Fruit fly (Drosophila melanogaster) whole organism, embryonic: ENCODE results near the gene slmb.
A peak's percentile ranks its signal among the peaks of the same experiment; 100 is the strongest.

Experiments
- Abd-B ChIP-seq: fragments of 200-800 bp; sonication (Bioruptor generic); optimal IDR thresholded peaks from 2 replicates; lab custom pipeline; 2018; ENCODE audit warnings: missing biosample characterization, mild to moderate bottlenecking, missing genetic modification characterization, moderate library complexity
- Bgb ChIP-seq: fragments of 200-800 bp; sonication (Bioruptor generic); IDR thresholded peaks from 2 replicates; pipeline ENCODE4 v1.3.6; 2022; ENCODE audit warnings: missing biosample characterization, missing genetic modification characterization; ENCODE audit not compliant: partially characterized antibody
- BtbVII ChIP-seq: fragments of 200-800 bp; sonication (Bioruptor generic); optimal IDR thresholded peaks from 3 replicates; lab custom pipeline; 2017; ENCODE audit warnings: missing biosample characterization, mild to moderate bottlenecking, missing genetic modification characterization
- CG10274 ChIP-seq: fragments of 200-800 bp; sonication (Bioruptor generic); optimal IDR thresholded peaks from 3 replicates; lab custom pipeline; 2017; ENCODE audit warnings: missing biosample characterization, mild to moderate bottlenecking, missing genetic modification characterization
- CG12071 ChIP-seq: fragments of 200-800 bp; sonication (Bioruptor generic); optimal IDR thresholded peaks from 3 replicates; lab custom pipeline; 2018; ENCODE audit warnings: missing biosample characterization, mild to moderate bottlenecking, missing genetic modification characterization
- CG13123 ChIP-seq: fragments of 200-800 bp; sonication (Bioruptor generic); optimal IDR thresholded peaks from 2 replicates; lab custom pipeline; 2016; ENCODE audit warnings: missing biosample characterization, missing genetic modification characterization
- CG14667 ChIP-seq: fragments of 200-800 bp; sonication (Bioruptor generic); IDR thresholded peaks from 2 replicates; pipeline ENCODE4 v1.3.6; 2022; ENCODE audit warnings: missing biosample characterization, missing genetic modification characterization
- CG18262 ChIP-seq: fragments of 200-800 bp; optimal IDR thresholded peaks from 3 replicates; lab custom pipeline; 2019; ENCODE audit warnings: missing biosample characterization, mild to moderate bottlenecking, missing genetic modification characterization, moderate library complexity
- CG2712 ChIP-seq: fragments of 200-800 bp; optimal IDR thresholded peaks from 3 replicates; lab custom pipeline; 2019; ENCODE audit warnings: missing biosample characterization, mild to moderate bottlenecking, missing genetic modification characterization, moderate library complexity
- CG2875 ChIP-seq: fragments of 200-800 bp; sonication (Bioruptor generic); optimal IDR thresholded peaks from 2 replicates; lab custom pipeline; 2017; ENCODE audit warnings: missing biosample characterization, mild to moderate bottlenecking, missing genetic modification characterization, missing genetic modification reagents
- CG31365 ChIP-seq: fragments of 200-800 bp; sonication (Bioruptor generic); optimal IDR thresholded peaks from 2 replicates; lab custom pipeline; 2018; ENCODE audit warnings: missing biosample characterization, mild to moderate bottlenecking, missing genetic modification characterization
- CG34376 ChIP-seq: fragments of 200-800 bp; sonication (Bioruptor generic); optimal IDR thresholded peaks from 2 replicates; lab custom pipeline; 2018; ENCODE audit warnings: missing biosample characterization, mild to moderate bottlenecking, missing genetic modification characterization
- CG4617 ChIP-seq: fragments of 200-800 bp; sonication (Bioruptor generic); optimal IDR thresholded peaks from 3 replicates; lab custom pipeline; 2016; ENCODE audit warnings: missing biosample characterization, missing genetic modification characterization, borderline replicate concordance
- CG4730 ChIP-seq: fragments of 200-800 bp; sonication (Bioruptor generic); IDR thresholded peaks from 2 replicates; pipeline ENCODE4 v1.3.6; 2022; ENCODE audit warnings: missing biosample characterization, missing genetic modification characterization
- CG6791 ChIP-seq: fragments of 200-800 bp; sonication (Bioruptor generic); IDR thresholded peaks from 3 replicates; pipeline ENCODE4 v1.3.6; 2022; ENCODE audit warnings: missing biosample characterization, missing genetic modification characterization; ENCODE audit not compliant: partially characterized antibody
- CG7357 ChIP-seq: fragments of 200-800 bp; sonication (Bioruptor generic); IDR thresholded peaks from 3 replicates; pipeline ENCODE4 v1.3.6; 2022; ENCODE audit warnings: missing biosample characterization, missing genetic modification characterization
- CG8388 ChIP-seq: fragments of 200-800 bp; sonication (Bioruptor generic); optimal IDR thresholded peaks from 2 replicates; lab custom pipeline; 2019; ENCODE audit warnings: missing biosample characterization, mild to moderate bottlenecking, missing genetic modification characterization, moderate library complexity
- Camta ChIP-seq: fragments of 200-800 bp; sonication (Bioruptor generic); optimal IDR thresholded peaks from 2 replicates; lab custom pipeline; 2016; ENCODE audit warnings: missing biosample characterization, missing genetic modification characterization
- Drgx ChIP-seq: fragments of 200-800 bp; sonication (Bioruptor generic); IDR thresholded peaks from 2 replicates; pipeline ENCODE4 v1.3.6; 2022; ENCODE audit warnings: missing biosample characterization, missing genetic modification characterization
- E2f1 ChIP-seq: fragments of 200-800 bp; sonication (Bioruptor generic); IDR thresholded peaks from 2 replicates; pipeline ENCODE4 v1.3.6; 2022; ENCODE audit warnings: missing biosample characterization, missing genetic modification characterization
- H15 ChIP-seq: fragments of 200-800 bp; sonication (Bioruptor generic); IDR thresholded peaks from 3 replicates; pipeline ENCODE4 v1.3.6; 2022; ENCODE audit warnings: missing biosample characterization, missing genetic modification characterization
- HLH4C ChIP-seq: fragments of 200-800 bp; sonication (Bioruptor generic); IDR thresholded peaks from 3 replicates; pipeline ENCODE4 v1.3.6; 2022; ENCODE audit warnings: missing biosample characterization, missing genetic modification characterization; ENCODE audit not compliant: partially characterized antibody
- Hr3 ChIP-seq: fragments of 200-800 bp; sonication (Bioruptor generic); optimal IDR thresholded peaks from 3 replicates; lab custom pipeline; 2016; ENCODE audit warnings: missing biosample characterization, missing genetic modification characterization
- Kr ChIP-seq: fragments of 200-800 bp; sonication (Bioruptor generic); optimal IDR thresholded peaks from 2 replicates; lab custom pipeline; 2017; ENCODE audit warnings: missing biosample characterization, mild to moderate bottlenecking, missing genetic modification characterization
- Max ChIP-seq: fragments of 200-800 bp; sonication (Bioruptor generic); optimal IDR thresholded peaks from 2 replicates; lab custom pipeline; 2016; ENCODE audit warnings: missing biosample characterization, mild to moderate bottlenecking, missing genetic modification characterization
- Med ChIP-seq: fragments of 200-800 bp; sonication (Bioruptor generic); peaks from one replicate; lab custom pipeline; 2016; ENCODE audit warnings: missing biosample characterization, missing genetic modification characterization, mild to moderate bottlenecking, inconsistent platforms, moderate library complexity
- Oaz ChIP-seq: fragments of 200-800 bp; sonication (Bioruptor generic); IDR thresholded peaks from 2 replicates; pipeline ENCODE4 v1.3.6; 2022; ENCODE audit warnings: missing biosample characterization, missing genetic modification characterization
- Rfx ChIP-seq: fragments of 200-800 bp; sonication (Bioruptor generic); IDR thresholded peaks from 2 replicates; pipeline ENCODE4 v1.3.6; 2022; ENCODE audit warnings: missing biosample characterization, missing genetic modification characterization
- Scr ChIP-seq: fragments of 200-800 bp; sonication (Bioruptor generic); IDR thresholded peaks from 2 replicates; pipeline ENCODE4 v1.3.6; 2022; ENCODE audit warnings: missing biosample characterization, missing genetic modification characterization; ENCODE audit not compliant: partially characterized antibody
- Taf1 ChIP-seq: fragments of 200-800 bp; sonication (Bioruptor generic); IDR thresholded peaks from 2 replicates; pipeline ENCODE4 v1.3.6; 2022; ENCODE audit warnings: missing biosample characterization, missing genetic modification characterization
- abd-A ChIP-seq: fragments of 200-800 bp; sonication (Bioruptor generic); optimal IDR thresholded peaks from 3 replicates; lab custom pipeline; 2019; ENCODE audit warnings: missing biosample characterization, mild to moderate bottlenecking, missing genetic modification characterization, moderate library complexity
- ap ChIP-seq: fragments of 200-800 bp; sonication (Bioruptor generic); IDR thresholded peaks from 2 replicates; pipeline ENCODE4 v1.3.6; 2022; ENCODE audit warnings: missing biosample characterization, missing genetic modification characterization
- crol ChIP-seq: fragments of 200-800 bp; sonication (Bioruptor generic); IDR thresholded peaks from 2 replicates; pipeline ENCODE4 v1.3.6; 2022; ENCODE audit warnings: missing biosample characterization, missing genetic modification characterization
- ems ChIP-seq: fragments of 200-800 bp; sonication (Bioruptor generic); optimal IDR thresholded peaks from 3 replicates; lab custom pipeline; 2016; ENCODE audit warnings: missing biosample characterization, missing genetic modification characterization
- esg ChIP-seq: fragments of 200-800 bp; sonication (Bioruptor generic); conservative IDR thresholded peaks from 2 replicates; pipeline ENCODE4 v1.3.6; 2022; ENCODE audit warnings: missing biosample characterization, missing genetic modification characterization
- ewg ChIP-seq: fragments of 200-800 bp; sonication (Bioruptor generic); optimal IDR thresholded peaks from 3 replicates; lab custom pipeline; 2017; ENCODE audit warnings: mild to moderate bottlenecking, missing biosample characterization, missing genetic modification reagents, missing genetic modification characterization
- eyg ChIP-seq: fragments of 200-800 bp; sonication (Bioruptor generic); optimal IDR thresholded peaks from 3 replicates; lab custom pipeline; 2016; ENCODE audit warnings: missing biosample characterization, missing genetic modification characterization
- fd102C ChIP-seq: fragments of 200-800 bp; sonication (Bioruptor generic); optimal IDR thresholded peaks from 2 replicates; lab custom pipeline; 2018; ENCODE audit warnings: missing biosample characterization, mild to moderate bottlenecking, missing genetic modification characterization, moderate library complexity
- gcm2 ChIP-seq: fragments of 200-800 bp; sonication (Bioruptor generic); optimal IDR thresholded peaks from 2 replicates; lab custom pipeline; 2016; ENCODE audit warnings: missing biosample characterization, missing genetic modification characterization
- grn ChIP-seq: fragments of 200-800 bp; sonication (Bioruptor generic); optimal IDR thresholded peaks from 3 replicates; lab custom pipeline; 2017; ENCODE audit warnings: missing biosample characterization, missing genetic modification characterization
- jigr1 ChIP-seq: fragments of 200-800 bp; sonication (Bioruptor generic); IDR thresholded peaks from 3 replicates; pipeline ENCODE4 v1.3.6; 2022; ENCODE audit warnings: missing biosample characterization, missing genetic modification characterization
- nmo ChIP-seq: fragments of 200-800 bp; sonication (Bioruptor generic); optimal IDR thresholded peaks from 2 replicates; lab custom pipeline; 2018; ENCODE audit warnings: missing biosample characterization, mild to moderate bottlenecking, missing genetic modification characterization, moderate library complexity
- nom ChIP-seq: fragments of 200-800 bp; sonication (Bioruptor generic); optimal IDR thresholded peaks from 2 replicates; lab custom pipeline; 2017; ENCODE audit warnings: missing biosample characterization, missing genetic modification characterization, mild to moderate bottlenecking, moderate library complexity, missing genetic modification reagents
- otp ChIP-seq: fragments of 200-800 bp; sonication (Bioruptor generic); IDR thresholded peaks from 3 replicates; pipeline ENCODE4, ENCODE4 v1.3.6; 2022; ENCODE audit warnings: missing biosample characterization, missing genetic modification characterization
- psq ChIP-seq: fragments of 200-800 bp; sonication (Bioruptor generic); optimal IDR thresholded peaks from 2 replicates; lab custom pipeline; 2017; ENCODE audit warnings: missing biosample characterization, missing genetic modification characterization
- slbo ChIP-seq: fragments of 200-800 bp; sonication (Bioruptor generic); IDR thresholded peaks from 2 replicates; pipeline ENCODE4 v1.3.6; 2022; ENCODE audit warnings: missing biosample characterization, missing genetic modification characterization
- tup ChIP-seq: fragments of 200-800 bp; sonication (Bioruptor generic); optimal IDR thresholded peaks from 2 replicates; lab custom pipeline; 2016; ENCODE audit warnings: missing biosample characterization, mild to moderate bottlenecking, missing genetic modification characterization, moderate library complexity
- tx ChIP-seq: fragments of 200-800 bp; sonication (Bioruptor generic); optimal IDR thresholded peaks from 2 replicates; lab custom pipeline; 2016; ENCODE audit warnings: missing biosample characterization, missing genetic modification characterization
- wek ChIP-seq: fragments of 200-800 bp; sonication (Bioruptor generic); optimal IDR thresholded peaks from 3 replicates; lab custom pipeline; 2018; ENCODE audit warnings: missing biosample characterization, mild to moderate bottlenecking, missing genetic modification characterization, moderate library complexity

The slmb gene

DNA sequence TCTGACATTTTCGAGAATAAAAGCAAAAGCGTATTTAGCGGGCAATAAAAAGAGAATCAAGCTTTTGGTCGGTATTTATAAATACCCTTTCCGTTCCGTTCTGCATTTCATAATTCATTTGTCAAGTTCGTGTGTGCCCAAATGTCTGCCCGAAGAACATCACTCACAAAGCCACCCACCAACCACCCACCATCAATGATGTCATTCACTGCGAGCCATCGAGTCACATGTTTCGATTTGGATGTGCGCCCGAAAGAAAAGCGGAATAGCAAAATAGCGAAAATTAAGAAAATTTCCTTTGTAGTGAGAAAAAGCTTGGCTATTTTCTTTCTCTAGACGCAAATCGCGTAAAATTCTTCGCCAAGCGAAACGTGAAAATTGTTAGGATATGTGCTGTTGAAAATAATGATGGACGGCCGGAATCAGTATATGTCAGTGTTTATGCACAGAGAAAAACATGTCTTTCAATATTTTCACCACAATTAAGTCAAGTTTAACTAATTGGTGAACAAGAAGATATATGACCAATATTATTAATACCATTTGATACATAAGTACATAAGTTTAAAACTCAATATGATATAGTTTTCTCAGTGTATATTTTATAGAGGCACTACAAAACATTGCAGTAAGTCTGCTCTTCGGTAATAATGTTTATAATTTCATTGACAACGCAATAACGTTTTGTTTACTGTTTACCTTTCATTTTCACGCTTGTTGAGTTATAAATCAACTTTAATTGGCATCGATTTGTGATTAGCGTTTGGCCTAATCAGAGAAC is 24.0 kb upstream of the slmb start (continued):
- TF ChIP-seq CG34376 (no peak), crol (no peak), BtbVII (GFP tag; lab: Kevin White, UChicago) (peak; percentile 56), CG2712 (peak; percentile 68), Scr (GFP tag; lab: Robert Waterston, UW) (no peak), CG7357 (GFP tag; lab: Robert Waterston, UW) (0 out of 3 replicates have a peak, but pooled peaks have one; percentile 23), wek (GFP tag; lab: Kevin White, UChicago) (no peak), Med (GFP tag; lab: Kevin White, UChicago) (peak; percentile 90), Drgx (GFP tag; lab: Robert Waterston, UW) (peak; percentile 58), ewg (no peak), CG4617 (GFP tag; lab: Kevin White, UChicago) (peak; percentile 1), CG18262 (tag; lab: Kevin White, UChicago) (peak; percentile 39), H15 (0 out of 3 replicates have a peak, but pooled peaks have one; percentile 34), CG14667 (GFP tag; lab: Robert Waterston, UW) (0 out of 2 replicates have a peak, but pooled peaks have one; percentile 8), Taf1 (GFP tag; lab: Robert Waterston, UW) (0 out of 2 replicates have a peak, but pooled peaks have one; percentile 46), E2f1 (no peak), eyg (no peak), esg (peak; percentile 69), Oaz (GFP tag; lab: Robert Waterston, UW) (no peak), fd102C (GFP tag; lab: Kevin White, UChicago) (no peak), gcm2 (GFP tag; lab: Kevin White, UChicago) (no peak), CG6791 (no peak), nom (GFP tag; lab: Kevin White, UChicago) (no peak), tup (GFP tag; lab: Kevin White, UChicago) (no peak), otp (GFP tag; lab: Robert Waterston, UW) (0 out of 3 replicates have a peak, but pooled peaks have one; percentile 7), nmo (peak; percentile 12), jigr1 (GFP tag; lab: Robert Waterston, UW) (no peak), abd-A (tag; lab: Kevin White, UChicago) (no peak), CG13123 (GFP tag; lab: Kevin White, UChicago) (peak; percentile 2), Camta (GFP tag; lab: Kevin White, UChicago) (peak; percentile 37), CG4730 (GFP tag; lab: Robert Waterston, UW) (0 out of 2 replicates have a peak, but pooled peaks have one; percentile 36), Rfx (GFP tag; lab: Robert Waterston, UW) (peak; percentile 75), ems (GFP tag; lab: Kevin White, UChicago) (peak; percentile 4), Hr3 (GFP tag; lab: Kevin White, UChicago) (peak; percentile 34), CG2875 (GFP tag; lab: Kevin White, UChicago) (no peak), slbo (GFP tag; lab: Robert Waterston, UW) (peak; percentile 77), grn (no peak), CG31365 (tag; lab: Kevin White, UChicago) (peak; percentile 18), Max (GFP tag; lab: Kevin White, UChicago) (peak; percentile 23), HLH4C (GFP tag; lab: Robert Waterston, UW) (no peak), Bgb (GFP tag; lab: Robert Waterston, UW) (no peak), CG8388 (GFP tag; lab: Kevin White, UChicago) (peak; percentile 45), tx (GFP tag; lab: Kevin White, UChicago) (no peak), psq (GFP tag; lab: Kevin White, UChicago) (no peak), Abd-B (GFP tag; lab: Kevin White, UChicago) (peak; percentile 6), CG10274 (GFP tag; lab: Kevin White, UChicago) (no peak), ap (GFP tag; lab: Robert Waterston, UW) (peak; percentile 44; the same call in 1 of the 2 replicates), CG12071 (peak; percentile 50), Kr (GFP tag; lab: Kevin White, UChicago) (no peak)
